Fruit fly (Drosophila melanogaster): ENCODE results near the gene CG6763.
A peak's percentile ranks its signal among the peaks of the same experiment; 100 is the strongest.

The CG6763 gene

dm6 chr3R:23251256-23251655 is 32.5 kb upstream of the CG6763 start, which contains the start of the genes Rad60 and EloA (continued):
- peak; percentile 58 for TF ChIP-seq luna (GFP tag; optimal IDR thresholded peaks at IDR 0.05)
- peak; percentile 65 for TF ChIP-seq wek (GFP tag; optimal IDR thresholded peaks at IDR 0.05)
- TF ChIP-seq Ada2b (GFP tag; IDR thresholded peaks at IDR 0.05), result peak; percentile 57; the same call in 1 of the 2 replicates
- no peak for TF ChIP-seq CG6254 (GFP tag; optimal IDR thresholded peaks at IDR 0.05)
- peak; percentile 64 for TF ChIP-seq NK7.1 (GFP tag; optimal IDR thresholded peaks at IDR 0.05)
- peak; percentile 87 for TF ChIP-seq sob (GFP tag; IDR thresholded peaks at IDR 0.05)
- TF ChIP-seq zf30C (GFP tag; optimal IDR thresholded peaks at IDR 0.05), result no peak
- no peak for TF ChIP-seq CG8281 (tag; optimal IDR thresholded peaks at IDR 0.05)
- peak; percentile 92 for TF ChIP-seq HmgD (GFP tag; optimal IDR thresholded peaks at IDR 0.05)
- TF ChIP-seq CG8478 (optimal IDR thresholded peaks at IDR 0.05), result no peak
- TF ChIP-seq fd3F (GFP tag; optimal IDR thresholded peaks at IDR 0.05), result peak; percentile 31
- peak; percentile 79 for TF ChIP-seq Xbp1 (GFP tag; optimal IDR thresholded peaks at IDR 0.05)
- TF ChIP-seq pnt (GFP tag; optimal IDR thresholded peaks at IDR 0.05), result peak; percentile 72
- peak; percentile 84 for TF ChIP-seq HLH54F (GFP tag; optimal IDR thresholded peaks at IDR 0.05)
- peak; percentile 71 for TF ChIP-seq Scr (GFP tag; IDR thresholded peaks at IDR 0.05; ENCODE audit: partially characterized antibody)
- TF ChIP-seq ssp (GFP tag; IDR thresholded peaks at IDR 0.05), result peak; percentile 27; the same call in 1 of the 2 replicates
- TF ChIP-seq CG9215 (GFP tag; IDR thresholded peaks at IDR 0.05), result peak; percentile 49
- peak; percentile 89 for TF ChIP-seq trem (tag; optimal IDR thresholded peaks at IDR 0.05)
- no peak for TF ChIP-seq CG4360 (GFP tag; IDR thresholded peaks at IDR 0.05)
- peak; percentile 70 for TF ChIP-seq NFAT (GFP tag; IDR thresholded peaks at IDR 0.05)
- peak; percentile 71 for TF ChIP-seq repo (GFP tag; optimal IDR thresholded peaks at IDR 0.05)
- TF ChIP-seq Trl (optimal IDR thresholded peaks at IDR 0.05), result no peak
- peak; percentile 90 for TF ChIP-seq Trl (GFP tag; optimal IDR thresholded peaks at IDR 0.05)
- no peak for TF ChIP-seq Kr (GFP tag; optimal IDR thresholded peaks at IDR 0.05)
- peak; percentile 78 for TF ChIP-seq NfI (GFP tag; optimal IDR thresholded peaks at IDR 0.05)
- TF ChIP-seq CG15479 (GFP tag; optimal IDR thresholded peaks at IDR 0.05), result no peak
- TF ChIP-seq CG6654 (GFP tag; optimal IDR thresholded peaks at IDR 0.05), result peak; percentile 36
- no peak for TF ChIP-seq h (optimal IDR thresholded peaks at IDR 0.05)
- 0 out of 3 replicates have a peak, but pooled peaks have one; percentile 14 for TF ChIP-seq CG11093 (GFP tag; IDR thresholded peaks at IDR 0.05)
- no peak for TF ChIP-seq run (tag; optimal IDR thresholded peaks at IDR 0.05)
- TF ChIP-seq ranshi (GFP tag; IDR thresholded peaks at IDR 0.05), result peak; percentile 49; the same call in 1 of the 2 replicates
- TF ChIP-seq Sry-β (GFP tag; optimal IDR thresholded peaks at IDR 0.05), result peak; percentile 69
- peak; percentile 78; the same call in 2 of the 3 replicates for TF ChIP-seq Dbx (GFP tag; IDR thresholded peaks at IDR 0.05)
- TF ChIP-seq slou (GFP tag; optimal IDR thresholded peaks at IDR 0.05), result peak; percentile 31
- peak; percentile 56 for TF ChIP-seq ab (GFP tag; optimal IDR thresholded peaks at IDR 0.05)
- peak; percentile 68 for TF ChIP-seq CG4820 (GFP tag; optimal IDR thresholded peaks at IDR 0.05)
- peak; percentile 59 for TF ChIP-seq Gug (GFP tag; IDR thresholded peaks at IDR 0.05)
- peak; percentile 80 for TF ChIP-seq CG12769 (tag; optimal IDR thresholded peaks at IDR 0.05)
- TF ChIP-seq usp (GFP tag; optimal IDR thresholded peaks at IDR 0.05), result no peak
- TF ChIP-seq sug (tag; optimal IDR thresholded peaks at IDR 0.05), result peak; percentile 65
- no peak for TF ChIP-seq CG15011 (GFP tag; optimal IDR thresholded peaks at IDR 0.05)
- TF ChIP-seq B-H2 (GFP tag; optimal IDR thresholded peaks at IDR 0.05), result peak; percentile 70
- TF ChIP-seq Hr51 (GFP tag; optimal IDR thresholded peaks at IDR 0.05), result peak; percentile 68 to 73
- TF ChIP-seq wor (GFP tag; IDR thresholded peaks at IDR 0.05), result no peak
- peak; percentile 59 for TF ChIP-seq bcd (GFP tag; optimal IDR thresholded peaks at IDR 0.05)
- TF ChIP-seq aop (GFP tag; IDR thresholded peaks at IDR 0.05), result no peak
- peak; percentile 67 for TF ChIP-seq emc (GFP tag; optimal IDR thresholded peaks at IDR 0.05)
- TF ChIP-seq nau (GFP tag; optimal IDR thresholded peaks at IDR 0.05), result peak; percentile 80
- TF ChIP-seq toy (GFP tag; IDR thresholded peaks at IDR 0.05), result peak; percentile 7; the same call in 1 of the 2 replicates
- TF ChIP-seq CG12744 (GFP tag; optimal IDR thresholded peaks at IDR 0.05), result peak; percentile 75
- TF ChIP-seq Adf1 (GFP tag; IDR thresholded peaks at IDR 0.05), result peak; percentile 49
- peak; percentile 54 for TF ChIP-seq CG7271 (tag; optimal IDR thresholded peaks at IDR 0.05)
- peak; percentile 60 for TF ChIP-seq Drgx (GFP tag; IDR thresholded peaks at IDR 0.05)

Measured in whole organism, embryonic.